Worm (Caenorhabditis elegans) whole organism, L4 larva: ENCODE measurements around the gene T25B2.1.

ENCODE experiments used
- F44E2.7 ChIP-seq: fragments of 200-800 bp; sonication (Bioruptor generic); IDR thresholded peaks from 2 replicates; pipeline ENCODE4 v2.1.2; 2022; ENCODE audit warnings: missing genetic modification characterization, missing compliant biosample characterization
- cey-2 ChIP-seq: sonication (generic microtip); optimal IDR thresholded peaks from 3 replicates; lab custom pipeline; 2017; ENCODE audit warnings: missing genetic modification characterization, mild to moderate bottlenecking, missing compliant biosample characterization, antibody characterized with exemption, borderline replicate concordance; ENCODE audit not compliant: insufficient read depth
- jun-1 ChIP-seq: fragments of 150-350 bp; optimal IDR thresholded peaks from 2 replicates; lab custom pipeline; 2014; ENCODE audit warnings: missing biosample characterization, missing genetic modification reagents, missing genetic modification characterization
- nhr-102 ChIP-seq: sonication (generic microtip); optimal IDR thresholded peaks from 2 replicates; lab custom pipeline; 2016; ENCODE audit warnings: mild to moderate bottlenecking, missing genetic modification characterization, moderate library complexity, missing compliant biosample characterization
- nhr-237 ChIP-seq: sonication (generic microtip); optimal IDR thresholded peaks from 2 replicates; lab custom pipeline; 2017; ENCODE audit warnings: missing biosample characterization, missing genetic modification characterization
- nhr-28 ChIP-seq: fragments of 150-350 bp; optimal IDR thresholded peaks from 2 replicates; lab custom pipeline; 2014; ENCODE audit warnings: missing biosample characterization, missing genetic modification characterization
- nhr-6 ChIP-seq: fragments of 150-350 bp; optimal IDR thresholded peaks from 2 replicates; lab custom pipeline; 2014; ENCODE audit warnings: missing biosample characterization, missing genetic modification characterization
- nhr-76 ChIP-seq: fragments of 150-350 bp; optimal IDR thresholded peaks from 2 replicates; lab custom pipeline; 2014; ENCODE audit warnings: missing biosample characterization, missing genetic modification characterization
- snpc-1.2 ChIP-seq: fragments of 200-800 bp; sonication (Bioruptor generic); IDR thresholded peaks from 2 replicates; pipeline ENCODE4 v1.3.6; 2022; ENCODE audit warnings: missing genetic modification reagents, missing genetic modification characterization, missing compliant biosample characterization
- unc-39 ChIP-seq: sonication (generic microtip); optimal IDR thresholded peaks from 2 replicates; lab custom pipeline; 2017; ENCODE audit warnings: missing biosample characterization, missing genetic modification characterization

DNA sequence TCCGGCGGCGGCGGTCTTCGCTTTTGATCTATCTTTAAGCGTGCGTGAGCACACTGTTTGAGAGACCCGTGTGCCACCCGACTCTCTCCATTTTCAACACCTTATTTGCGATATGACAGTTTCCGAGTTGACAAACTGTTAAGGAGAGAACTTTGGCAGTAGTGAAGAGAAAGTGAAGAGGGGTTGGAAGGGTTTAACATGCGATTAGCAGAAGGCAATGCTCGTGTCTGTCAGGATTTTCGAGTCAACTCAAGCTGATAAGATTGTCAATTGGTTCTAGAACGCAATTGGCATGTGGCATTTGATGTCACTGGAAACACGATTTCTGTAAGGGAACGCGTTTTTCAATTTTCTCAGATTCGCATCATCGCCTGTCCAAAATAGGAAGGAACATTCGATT, 6.4 kb upstream of the T25B2.1 start:
- TF ChIP-seq cey-2 (no peak), unc-39 (tag; lab: Kevin White, UChicago) (no peak), F44E2.7 (no peak), nhr-102 (tag; lab: Kevin White, UChicago) (no peak), snpc-1.2 (GFP tag; lab: Robert Waterston, UW) (no peak), nhr-76 (tag; lab: Kevin White, UChicago) (no peak), nhr-237 (no peak), jun-1 (tag; lab: Kevin White, UChicago) (no peak), nhr-28 (tag; lab: Kevin White, UChicago) (no peak), nhr-6 (tag; lab: Kevin White, UChicago) (no peak)
